Worm (Caenorhabditis elegans): ENCODE measurements around the gene T09D3.8.

Gene T09D3.8

DNA sequence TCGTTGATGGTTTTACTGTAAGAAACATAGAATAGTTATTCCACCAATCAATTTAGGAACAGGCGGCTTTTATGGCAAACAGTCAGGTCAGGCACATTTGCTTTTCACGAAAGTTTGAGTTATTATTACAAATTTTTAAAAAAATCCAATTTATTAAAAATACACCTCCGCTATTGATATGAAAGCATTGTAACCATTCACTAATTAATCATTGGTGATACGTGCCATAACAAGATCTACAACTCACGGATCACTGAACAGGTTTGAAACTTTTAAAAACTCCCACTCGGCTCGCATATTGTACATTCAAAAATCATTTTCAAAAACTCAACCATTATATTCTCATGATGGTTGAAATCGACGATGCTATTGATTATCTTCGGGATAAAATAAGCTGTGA, 25.5 kb upstream of the T09D3.8 start, which contains the start of gene srg-27:
srg-27 (plus strand) TSS at position 301 of the 400 bp plus-strand sequence.
- TF ChIP-seq lin-11 (tag; optimal IDR thresholded peaks at IDR 0.05) (no peak), nhr-232 (tag; optimal IDR thresholded peaks at IDR 0.05) (no peak), F13H6.1 (tag; optimal IDR thresholded peaks at IDR 0.05) (no peak), pha-4 (tag; optimal IDR thresholded peaks at IDR 0.05) (no peak), lim-6 (tag; optimal IDR thresholded peaks at IDR 0.05) (no peak), ceh-14 (tag; optimal IDR thresholded peaks at IDR 0.05) (no peak), che-1 (tag; optimal IDR thresholded peaks at IDR 0.05) (no peak), unc-86 (tag; optimal IDR thresholded peaks at IDR 0.05) (no peak), sox-2 (GFP tag; IDR thresholded peaks at IDR 0.05) (no peak), C38D4.7 (GFP tag; optimal IDR thresholded peaks at IDR 0.05) (no peak), unc-55 (GFP tag; optimal IDR thresholded peaks at IDR 0.05) (no peak), K09A11.1 (tag; optimal IDR thresholded peaks at IDR 0.05; ENCODE audit: insufficient read depth) (no peak), hlh-6 (tag; optimal IDR thresholded peaks at IDR 0.05) (no peak)

- TF ChIP-seq unc-55 (GFP tag; optimal IDR thresholded peaks at IDR 0.05) (no peak), ama-1 (optimal IDR thresholded peaks at IDR 0.05) (no peak), T23F11.4 (GFP tag; optimal IDR thresholded peaks at IDR 0.05) (no peak), K02D7.2 (tag; optimal IDR thresholded peaks at IDR 0.05) (no peak), ceh-45 (GFP tag; IDR thresholded peaks at IDR 0.05) (no peak), hlh-15 (tag; optimal IDR thresholded peaks at IDR 0.05) (no peak), ceh-48 (tag; optimal IDR thresholded peaks at IDR 0.05) (no peak), ceh-31 (tag; optimal IDR thresholded peaks at IDR 0.05) (no peak), nhr-232 (tag; optimal IDR thresholded peaks at IDR 0.05) (no peak), hlh-6 (tag; optimal IDR thresholded peaks at IDR 0.05) (no peak), ceh-24 (tag; optimal IDR thresholded peaks at IDR 0.05) (no peak), sox-4 (tag; optimal IDR thresholded peaks at IDR 0.05) (no peak), ahr-1 (tag; optimal IDR thresholded peaks at IDR 0.05) (no peak), ceh-14 (tag; optimal IDR thresholded peaks at IDR 0.05) (no peak), hlh-13 (GFP tag; optimal IDR thresholded peaks at IDR 0.05) (no peak), nhr-11 (tag; optimal IDR thresholded peaks at IDR 0.05) (no peak), ztf-16 (tag; optimal IDR thresholded peaks at IDR 0.05) (no peak)
Observed at ce11 chrV:5345419-5345818, 19.5 kb upstream of the T09D3.8 start, which contains the start of gene srg-25. TSS of gene srg-25 (minus strand) at chrV:5345519.

DNA sequence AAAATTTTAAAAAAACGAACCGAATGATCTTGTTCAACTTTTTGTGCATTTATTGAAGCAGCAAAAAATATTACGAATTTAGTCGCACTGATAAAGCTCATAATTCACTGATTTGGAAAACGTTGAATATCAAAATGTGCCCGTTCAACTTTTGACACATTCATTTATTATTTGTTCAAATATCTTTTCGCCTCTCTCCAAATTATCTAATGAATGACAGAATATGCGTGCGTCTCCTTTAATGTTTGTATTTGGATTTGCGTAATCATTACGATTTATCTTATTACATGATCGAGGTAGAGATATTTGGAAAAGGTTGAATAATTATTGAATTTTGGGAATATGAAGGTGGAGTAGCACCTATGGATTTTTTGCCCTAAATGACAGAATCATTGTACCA, 15.5 kb upstream of the T09D3.8 start, which contains the start of gene T09D3.3:
T09D3.3 (minus strand) TSS at position 101 of the 400 bp plus-strand sequence.
- TF ChIP-seq ama-1 (optimal IDR thresholded peaks at IDR 0.05) = no peak
- TF ChIP-seq ceh-24 (tag; optimal IDR thresholded peaks at IDR 0.05) = no peak
- no peak for TF ChIP-seq elt-4 (tag; optimal IDR thresholded peaks at IDR 0.05)
- no peak for TF ChIP-seq hlh-13 (GFP tag; optimal IDR thresholded peaks at IDR 0.05)
- TF ChIP-seq zip-5 (tag; optimal IDR thresholded peaks at IDR 0.05) = no peak
- no peak for TF ChIP-seq ceh-14 (tag; optimal IDR thresholded peaks at IDR 0.05)
- TF ChIP-seq mec-3 (tag; optimal IDR thresholded peaks at IDR 0.05; ENCODE audit: borderline replicate concordance) = no peak
- no peak for TF ChIP-seq che-1 (tag; optimal IDR thresholded peaks at IDR 0.05)
- no peak for TF ChIP-seq ztf-16 (tag; optimal IDR thresholded peaks at IDR 0.05)
- TF ChIP-seq npax-4 (tag; optimal IDR thresholded peaks at IDR 0.05) = no peak
- TF ChIP-seq ceh-22 (tag; optimal IDR thresholded peaks at IDR 0.05) = no peak
- no peak for TF ChIP-seq T23F11.4 (GFP tag; optimal IDR thresholded peaks at IDR 0.05)
- no peak for TF ChIP-seq C38D4.7 (GFP tag; optimal IDR thresholded peaks at IDR 0.05)
- no peak for TF ChIP-seq unc-42 (tag; optimal IDR thresholded peaks at IDR 0.05)
- no peak for TF ChIP-seq ceh-34 (tag; optimal IDR thresholded peaks at IDR 0.05)
- no peak for TF ChIP-seq unc-3 (GFP tag; conservative IDR thresholded peaks at IDR 0.05)
- TF ChIP-seq unc-3 (tag; optimal IDR thresholded peaks at IDR 0.05) = no peak

- TF ChIP-seq ceh-31 (tag; optimal IDR thresholded peaks at IDR 0.05) (no peak), ets-4 (tag; optimal IDR thresholded peaks at IDR 0.05) (no peak), ztf-16 (tag; optimal IDR thresholded peaks at IDR 0.05) (no peak), nhr-11 (tag; optimal IDR thresholded peaks at IDR 0.05) (no peak), ceh-30 (tag; optimal IDR thresholded peaks at IDR 0.05) (no peak), ceh-45 (GFP tag; IDR thresholded peaks at IDR 0.05) (no peak), eyg-1 (tag; optimal IDR thresholded peaks at IDR 0.05) (no peak), dmd-4 (tag; optimal IDR thresholded peaks at IDR 0.05; ENCODE audit: borderline replicate concordance) (no peak), zip-5 (tag; optimal IDR thresholded peaks at IDR 0.05) (no peak), C08G9.2 (tag; optimal IDR thresholded peaks at IDR 0.05) (no peak), Y22D7AL.16 (tag; optimal IDR thresholded peaks at IDR 0.05) (no peak)
Observed at ce11 chrV:5351483-5351882, 13.5 kb upstream of the T09D3.8 start, which contains the start of gene srd-9. TSS of gene srd-9 (plus strand) at chrV:5351783.
